Fruit fly (Drosophila melanogaster) whole organism: ENCODE results near the gene CG31343.

Experiments
- CG8478 ChIP-seq: fragments of >200 bp; optimal IDR thresholded peaks from 2 replicates; lab custom pipeline; 2018; ENCODE audit warnings: inconsistent platforms
- pan ChIP-seq: fragments of >200 bp; optimal IDR thresholded peaks from 2 replicates; lab custom pipeline; 2017
- psq ChIP-seq: fragments of >200 bp; optimal IDR thresholded peaks from 2 replicates; lab custom pipeline; 2017
- usp ChIP-seq: fragments of >200 bp; optimal IDR thresholded peaks from 2 replicates; lab custom pipeline; 2017; ENCODE audit warnings: missing biosample characterization, missing genetic modification characterization, mixed read lengths

dm6 chr3R:21701529-21701928 is 43.5 kb upstream of the CG31343 start:
- TF ChIP-seq usp (GFP tag; lab: Kevin White, UChicago) = no peak
- TF ChIP-seq pan = no peak
- no peak for TF ChIP-seq psq (lab: Kevin White, UChicago)
- TF ChIP-seq CG8478 (lab: Kevin White, UChicago) = no peak
